Worm (Caenorhabditis elegans): ENCODE results near the gene Y51H7C.8.
"Not testable (repeated sequence)": the region's sequence is repeated elsewhere in the genome, so short reads cannot be mapped to it uniquely, and the experiment has no call there.

Gene Y51H7C.8

ce11 chrII:1420806-1421463 lies 19.4 kb downstream of the Y51H7C.8 start:
- TF ChIP-seq ref-1 (GFP tag; conservative IDR thresholded peaks at IDR 0.05) (no peak), ztf-23 (GFP tag; IDR thresholded peaks at IDR 0.05) (no peak), ztf-29 (GFP tag; IDR thresholded peaks at IDR 0.05) (no peak), T22C8.4 (GFP tag; IDR thresholded peaks at IDR 0.05) (no peak), flt-1 (GFP tag; IDR thresholded peaks at IDR 0.05) (no peak), klf-2 (GFP tag; conservative IDR thresholded peaks at IDR 0.05) (no peak), cog-1 (tag; optimal IDR thresholded peaks at IDR 0.05) (no peak), tab-1 (GFP tag; IDR thresholded peaks at IDR 0.05) (no peak), med-1 (GFP tag; optimal IDR thresholded peaks at IDR 0.05; ENCODE audit: insufficient read depth) (no peak)

- no peak for TF ChIP-seq ztf-29 (GFP tag; IDR thresholded peaks at IDR 0.05)
- TF ChIP-seq T22C8.4 (GFP tag; IDR thresholded peaks at IDR 0.05): no peak
- TF ChIP-seq med-1 (GFP tag; optimal IDR thresholded peaks at IDR 0.05; ENCODE audit: insufficient read depth): no peak
- TF ChIP-seq ref-1 (GFP tag; conservative IDR thresholded peaks at IDR 0.05): no peak
- TF ChIP-seq cog-1 (tag; optimal IDR thresholded peaks at IDR 0.05): no peak
Observed at ce11 chrII:1423660-1424059, 22.1 kb downstream of the Y51H7C.8 start, which contains the start of gene Y51H7C.10. TSS of gene Y51H7C.10 (minus strand) at chrII:1423760.

- TF ChIP-seq med-1 (GFP tag; optimal IDR thresholded peaks at IDR 0.05; ENCODE audit: insufficient read depth) (no peak), flt-1 (GFP tag; IDR thresholded peaks at IDR 0.05) (no peak), tab-1 (GFP tag; IDR thresholded peaks at IDR 0.05) (no peak), T22C8.4 (GFP tag; IDR thresholded peaks at IDR 0.05) (no peak)
Observed at ce11 chrII:1436715-1437114, 35.1 kb downstream of the Y51H7C.8 start.

- TF ChIP-seq ztf-29 (GFP tag; IDR thresholded peaks at IDR 0.05) (no peak), flt-1 (GFP tag; IDR thresholded peaks at IDR 0.05) (peak; percentile 36; the same call in 1 of the 2 replicates), cog-1 (tag; optimal IDR thresholded peaks at IDR 0.05) (no peak)
Observed at ce11 chrII:1437449-1438335, 36.1 kb downstream of the Y51H7C.8 start, which contains the start of gene nol-6. TSS of gene nol-6 (minus strand) at chrII:1437499.

ce11 chrII:1438336-1438589 lies 36.7 kb downstream of the Y51H7C.8 start, which contains the start of gene Y51H7C.3:
TSS of gene Y51H7C.3 (plus strand) at chrII:1438490.
- TF ChIP-seq ztf-23 (GFP tag; IDR thresholded peaks at IDR 0.05) (no peak), med-1 (GFP tag; optimal IDR thresholded peaks at IDR 0.05; ENCODE audit: insufficient read depth) (no peak), flt-1 (GFP tag; IDR thresholded peaks at IDR 0.05) (no peak), ref-1 (GFP tag; conservative IDR thresholded peaks at IDR 0.05) (no peak), T22C8.4 (GFP tag; IDR thresholded peaks at IDR 0.05) (no peak), tab-1 (GFP tag; IDR thresholded peaks at IDR 0.05) (no peak), cog-1 (tag; optimal IDR thresholded peaks at IDR 0.05) (no peak), ztf-29 (GFP tag; IDR thresholded peaks at IDR 0.05) (no peak), klf-2 (GFP tag; conservative IDR thresholded peaks at IDR 0.05) (no peak)

- no peak for TF ChIP-seq tab-1 (GFP tag; IDR thresholded peaks at IDR 0.05)
- TF ChIP-seq klf-2 (GFP tag; conservative IDR thresholded peaks at IDR 0.05): no peak
- no peak for TF ChIP-seq T22C8.4 (GFP tag; IDR thresholded peaks at IDR 0.05)
- no peak for TF ChIP-seq flt-1 (GFP tag; IDR thresholded peaks at IDR 0.05)
- no peak for TF ChIP-seq ztf-29 (GFP tag; IDR thresholded peaks at IDR 0.05)
- no peak for TF ChIP-seq med-1 (GFP tag; optimal IDR thresholded peaks at IDR 0.05; ENCODE audit: insufficient read depth)
- no peak for TF ChIP-seq ztf-23 (GFP tag; IDR thresholded peaks at IDR 0.05)
- no peak for TF ChIP-seq ref-1 (GFP tag; conservative IDR thresholded peaks at IDR 0.05)
- TF ChIP-seq cog-1 (tag; optimal IDR thresholded peaks at IDR 0.05): no peak
Observed at ce11 chrII:1441479-1441878, 39.9 kb downstream of the Y51H7C.8 start.

- TF ChIP-seq med-1 (GFP tag; optimal IDR thresholded peaks at IDR 0.05; ENCODE audit: insufficient read depth) (no peak), ztf-23 (GFP tag; IDR thresholded peaks at IDR 0.05) (no peak)
Observed at ce11 chrII:1444911-1445310, 43.3 kb downstream of the Y51H7C.8 start, which contains the start of gene scl-17. TSS of gene scl-17 (plus strand) at chrII:1445211.

- TF ChIP-seq ztf-29 (GFP tag; IDR thresholded peaks at IDR 0.05); ref-1 (GFP tag; conservative IDR thresholded peaks at IDR 0.05); tab-1 (GFP tag; IDR thresholded peaks at IDR 0.05): not testable (repeated sequence)
Observed at ce11 chrII:1446696-1447293, 45.2 kb downstream of the Y51H7C.8 start, which contains the start of gene Y51H7C.12. TSS of gene Y51H7C.12 (minus strand) at chrII:1446746.
